Fruit fly (Drosophila melanogaster) whole organism, adult: Measurements from ENCODE around the gene Hmt4-20.

ENCODE experiments used
- CG11617 ChIP-seq: fragments of 200-800 bp; sonication (Bioruptor generic); optimal IDR thresholded peaks from 2 replicates; lab custom pipeline; 2017; ENCODE audit warnings: mild to moderate bottlenecking, missing biosample characterization, missing genetic modification reagents, missing genetic modification characterization
- CG12768 ChIP-seq: fragments of 200-800 bp; sonication (Bioruptor generic); optimal IDR thresholded peaks from 2 replicates; lab custom pipeline; 2017; ENCODE audit warnings: missing biosample characterization, missing genetic modification characterization, mild to moderate bottlenecking, moderate library complexity, missing genetic modification reagents
- CG14711 ChIP-seq: fragments of 200-800 bp; sonication (Bioruptor generic); optimal IDR thresholded peaks from 2 replicates; lab custom pipeline; 2018; ENCODE audit warnings: missing biosample characterization, mild to moderate bottlenecking, missing genetic modification characterization, moderate library complexity
- CG1620 ChIP-seq: fragments of 200-800 bp; sonication (Bioruptor generic); optimal IDR thresholded peaks from 2 replicates; lab custom pipeline; 2016; ENCODE audit warnings: missing biosample characterization, missing genetic modification characterization
- CG33017 ChIP-seq: fragments of 200-800 bp; sonication (Bioruptor generic); optimal IDR thresholded peaks from 2 replicates; lab custom pipeline; 2018; ENCODE audit warnings: missing biosample characterization, mild to moderate bottlenecking, missing genetic modification characterization, moderate library complexity
- CG5204 ChIP-seq: fragments of 200-800 bp; sonication (Bioruptor generic); optimal IDR thresholded peaks from 2 replicates; lab custom pipeline; 2016; ENCODE audit warnings: missing biosample characterization, missing genetic modification characterization
- CG7045 ChIP-seq: fragments of 200-800 bp; sonication (Bioruptor generic); optimal IDR thresholded peaks from 2 replicates; lab custom pipeline; 2017; ENCODE audit warnings: missing biosample characterization, mild to moderate bottlenecking, missing genetic modification characterization
- CG7101 ChIP-seq: fragments of 200-800 bp; sonication (Bioruptor generic); optimal IDR thresholded peaks from 2 replicates; lab custom pipeline; 2018; ENCODE audit warnings: missing biosample characterization, mild to moderate bottlenecking, missing genetic modification characterization, moderate library complexity
- Clk ChIP-seq: fragments of 200-800 bp; sonication (Bioruptor generic); optimal IDR thresholded peaks from 2 replicates; lab custom pipeline; 2017; ENCODE audit warnings: missing biosample characterization, missing genetic modification characterization
- Crg-1 ChIP-seq: fragments of 200-800 bp; sonication (Bioruptor generic); optimal IDR thresholded peaks from 2 replicates; lab custom pipeline; 2016; ENCODE audit warnings: missing biosample characterization, missing genetic modification characterization
- Hr96 ChIP-seq: fragments of 200-800 bp; sonication (Bioruptor generic); optimal IDR thresholded peaks from 2 replicates; lab custom pipeline; 2016; ENCODE audit warnings: missing biosample characterization, missing genetic modification characterization
- Mnt ChIP-seq: fragments of 200-800 bp; sonication (Bioruptor generic); optimal IDR thresholded peaks from 2 replicates; lab custom pipeline; 2016; ENCODE audit warnings: missing biosample characterization, mild to moderate bottlenecking, missing genetic modification characterization
- bab1 ChIP-seq: fragments of 200-800 bp; sonication (Bioruptor generic); optimal IDR thresholded peaks from 3 replicates; lab custom pipeline; 2019; ENCODE audit warnings: missing biosample characterization, mild to moderate bottlenecking, missing genetic modification characterization, moderate library complexity
- cic ChIP-seq: fragments of 200-800 bp; sonication (Bioruptor generic); optimal IDR thresholded peaks from 2 replicates; lab custom pipeline; 2017; ENCODE audit warnings: missing biosample characterization, mild to moderate bottlenecking, missing genetic modification characterization, moderate library complexity
- cnc ChIP-seq, 2 experiments: fragments of >200 bp; optimal IDR thresholded peaks; 2 replicates each; lab custom pipeline; 2017
- kay ChIP-seq: fragments of 200-800 bp; sonication (Bioruptor generic); peaks from one replicate; lab custom pipeline; 2016; ENCODE audit warnings: missing biosample characterization, missing genetic modification characterization, borderline replicate concordance
- ovo ChIP-seq: fragments of 200-800 bp; sonication (Bioruptor generic); optimal IDR thresholded peaks from 2 replicates; lab custom pipeline; 2016; ENCODE audit warnings: missing biosample characterization, missing genetic modification characterization
- pad ChIP-seq: fragments of 200-800 bp; sonication (Bioruptor generic); optimal IDR thresholded peaks from 3 replicates; lab custom pipeline; 2017; ENCODE audit warnings: missing biosample characterization, missing genetic modification characterization, mild to moderate bottlenecking, moderate library complexity, missing genetic modification reagents
- tj ChIP-seq: fragments of 200-800 bp; sonication (Bioruptor generic); optimal IDR thresholded peaks from 3 replicates; lab custom pipeline; 2017; ENCODE audit warnings: missing biosample characterization, mild to moderate bottlenecking, missing genetic modification characterization, moderate library complexity
- toe ChIP-seq: fragments of 200-800 bp; sonication (Bioruptor generic); optimal IDR thresholded peaks from 2 replicates; lab custom pipeline; 2016; ENCODE audit warnings: missing biosample characterization, missing genetic modification characterization

Gene Hmt4-20

dm6 chrX:636606-637530 is 19.0 kb downstream of the Hmt4-20 start:
- peak; percentile 64 for TF ChIP-seq pad (GFP tag; lab: Kevin White, UChicago)
- peak; percentile 97 for TF ChIP-seq Mnt
- peak; percentile 74 for TF ChIP-seq ovo (GFP tag; lab: Kevin White, UChicago)
- TF ChIP-seq tj: peak; percentile 78
- TF ChIP-seq cic (GFP tag; lab: Kevin White, UChicago): peak; percentile 12
- TF ChIP-seq CG12768 (GFP tag; lab: Kevin White, UChicago): no peak
- TF ChIP-seq CG7101 (tag; lab: Kevin White, UChicago): no peak

- TF ChIP-seq bab1 (GFP tag; lab: Kevin White, UChicago) (peak; percentile 35), CG12768 (GFP tag; lab: Kevin White, UChicago) (no peak), toe (GFP tag; lab: Kevin White, UChicago) (no peak), CG1620 (GFP tag; lab: Kevin White, UChicago) (peak; percentile 5), Crg-1 (GFP tag; lab: Kevin White, UChicago) (no peak), cic (GFP tag; lab: Kevin White, UChicago) (no peak), pad (GFP tag; lab: Kevin White, UChicago) (no peak), CG14711 (tag; lab: Kevin White, UChicago) (peak; percentile 21), CG11617 (GFP tag; lab: Kevin White, UChicago) (peak; percentile 53), CG7045 (GFP tag; lab: Kevin White, UChicago) (no peak), CG7101 (tag; lab: Kevin White, UChicago) (peak; percentile 39), CG5204 (GFP tag; lab: Kevin White, UChicago) (no peak), ovo (GFP tag; lab: Kevin White, UChicago) (no peak), cnc (optimal IDR thresholded peaks at IDR 0.05; lab: Kevin White, UChicago) (no peak), Mnt (peak; percentile 15)
Observed at dm6 chrX:635495-636142, 20.2 kb downstream of the Hmt4-20 start, which contains the start of gene Dredd. Dredd (minus strand) TSS chrX:635545.

dm6 chrX:629239-629821 is 26.5 kb downstream of the Hmt4-20 start, which contains the start of the genes RpL36 and Mybbp1A:
RpL36 (minus strand) TSS chrX:629483.
Mybbp1A (plus strand) TSS chrX:629773.
- TF ChIP-seq Crg-1 (GFP tag; lab: Kevin White, UChicago) (peak; percentile 90), pad (GFP tag; lab: Kevin White, UChicago) (peak; percentile 81), Mnt (peak; percentile 97), cic (GFP tag; lab: Kevin White, UChicago) (peak; percentile 33), tj (peak; percentile 94), CG33017 (tag; lab: Kevin White, UChicago) (peak; percentile 26), ovo (GFP tag; lab: Kevin White, UChicago) (peak; percentile 89), CG14711 (tag; lab: Kevin White, UChicago) (peak; percentile 69), Clk (GFP tag; lab: Kevin White, UChicago) (no peak), CG5204 (GFP tag; lab: Kevin White, UChicago) (no peak), CG7101 (tag; lab: Kevin White, UChicago) (peak; percentile 88), cnc (optimal IDR thresholded peaks at IDR 0.05; lab: Kevin White, UChicago) (no peak), CG11617 (GFP tag; lab: Kevin White, UChicago) (peak; percentile 93), CG12768 (GFP tag; lab: Kevin White, UChicago) (peak; percentile 45), kay (GFP tag; lab: Kevin White, UChicago) (no peak), CG7045 (GFP tag; lab: Kevin White, UChicago) (peak; percentile 30), toe (GFP tag; lab: Kevin White, UChicago) (no peak), bab1 (GFP tag; lab: Kevin White, UChicago) (peak; percentile 80), CG1620 (GFP tag; lab: Kevin White, UChicago) (peak; percentile 86), Hr96 (no peak)

dm6 chrX:625157-625627 is 30.6 kb downstream of the Hmt4-20 start, which contains the start of the genes CG13364 and Hinfp:
CG13364 (minus strand) TSS chrX:625203.
Hinfp (plus strand) TSS chrX:625542.
- TF ChIP-seq tj: no peak
- peak; percentile 77 for TF ChIP-seq Mnt
- TF ChIP-seq bab1 (GFP tag; lab: Kevin White, UChicago): peak; percentile 12

- TF ChIP-seq CG5204 (GFP tag; lab: Kevin White, UChicago): no peak
- no peak for TF ChIP-seq CG1620 (GFP tag; lab: Kevin White, UChicago)
- no peak for TF ChIP-seq cnc (optimal IDR thresholded peaks at IDR 0.05; lab: Kevin White, UChicago)
- TF ChIP-seq CG33017 (tag; lab: Kevin White, UChicago): no peak
Observed at dm6 chrX:623357-623756, 32.5 kb downstream of the Hmt4-20 start, which contains the start of gene CG13369. CG13369 (plus strand) TSS chrX:623468.
